Fruit fly (Drosophila melanogaster) whole organism, embryonic: ENCODE measurements around the gene CG6878.

Experiments used
- Awh ChIP-seq: fragments of 200-800 bp; sonication (Bioruptor generic); IDR thresholded peaks from 2 replicates; pipeline ENCODE4, ENCODE4 v1.3.6; 2022; ENCODE audit warnings: missing biosample characterization, missing genetic modification characterization
- Bdp1 ChIP-seq: fragments of 200-800 bp; sonication (Bioruptor generic); optimal IDR thresholded peaks from 3 replicates; lab custom pipeline; 2016; ENCODE audit warnings: missing biosample characterization, missing genetic modification characterization
- BtbVII ChIP-seq: fragments of 200-800 bp; sonication (Bioruptor generic); optimal IDR thresholded peaks from 3 replicates; lab custom pipeline; 2017; ENCODE audit warnings: missing biosample characterization, mild to moderate bottlenecking, missing genetic modification characterization
- CG10267 ChIP-seq: fragments of 200-800 bp; sonication (Bioruptor generic); optimal IDR thresholded peaks from 2 replicates; lab custom pipeline; 2018; ENCODE audit warnings: missing biosample characterization, mild to moderate bottlenecking, missing genetic modification characterization, moderate library complexity
- CG10979 ChIP-seq: fragments of 200-800 bp; sonication (Bioruptor generic); optimal IDR thresholded peaks from 2 replicates; lab custom pipeline; 2018; ENCODE audit warnings: missing biosample characterization, mild to moderate bottlenecking, missing genetic modification characterization, moderate library complexity
- CG1233 ChIP-seq: fragments of 200-800 bp; sonication (Bioruptor generic); optimal IDR thresholded peaks from 4 replicates; lab custom pipeline; 2018; ENCODE audit warnings: missing biosample characterization, mild to moderate bottlenecking, missing genetic modification characterization
- CG16813 ChIP-seq: fragments of 200-800 bp; sonication (Bioruptor generic); IDR thresholded peaks from 3 replicates; pipeline ENCODE4 v1.3.6; 2022; ENCODE audit warnings: missing biosample characterization, missing genetic modification characterization; ENCODE audit not compliant: partially characterized antibody
- CG16815 ChIP-seq: fragments of 200-800 bp; sonication (Bioruptor generic); optimal IDR thresholded peaks from 3 replicates; lab custom pipeline; 2017; ENCODE audit warnings: missing biosample characterization, mild to moderate bottlenecking, missing genetic modification characterization
- CG17912 ChIP-seq: fragments of 200-800 bp; sonication (Bioruptor generic); optimal IDR thresholded peaks from 2 replicates; lab custom pipeline; 2018; ENCODE audit warnings: missing biosample characterization, mild to moderate bottlenecking, missing genetic modification characterization
- CG1792 ChIP-seq: fragments of 200-800 bp; sonication (Bioruptor generic); optimal IDR thresholded peaks from 2 replicates; lab custom pipeline; 2016; ENCODE audit warnings: missing biosample characterization, missing genetic modification characterization
- CG32532 ChIP-seq: fragments of 200-800 bp; sonication (Bioruptor generic); IDR thresholded peaks from 2 replicates; pipeline ENCODE4 v1.3.6; 2022; ENCODE audit warnings: missing biosample characterization, missing genetic modification characterization
- CG3847 ChIP-seq: fragments of 200-800 bp; sonication (Bioruptor generic); IDR thresholded peaks from 2 replicates; pipeline ENCODE4 v1.3.6; 2022; ENCODE audit warnings: missing biosample characterization, missing genetic modification characterization
- CG43689 ChIP-seq: fragments of 200-800 bp; sonication (Bioruptor generic); IDR thresholded peaks from 2 replicates; pipeline ENCODE4 v1.3.6; 2022; ENCODE audit warnings: missing biosample characterization, missing genetic modification characterization
- CG4424 ChIP-seq: fragments of 200-800 bp; sonication (Bioruptor generic); optimal IDR thresholded peaks from 3 replicates; lab custom pipeline; 2016; ENCODE audit warnings: missing biosample characterization, missing genetic modification characterization
- CG6175 ChIP-seq: fragments of 200-800 bp; sonication (Bioruptor generic); IDR thresholded peaks from 3 replicates; pipeline ENCODE4 v1.3.6; 2022; ENCODE audit warnings: missing biosample characterization, missing genetic modification characterization
- CG6654 ChIP-seq: fragments of 200-800 bp; sonication (Bioruptor generic); optimal IDR thresholded peaks from 2 replicates; lab custom pipeline; 2017; ENCODE audit warnings: missing biosample characterization, mild to moderate bottlenecking, missing genetic modification characterization
- CG6765 ChIP-seq: fragments of 200-800 bp; sonication (Bioruptor generic); optimal IDR thresholded peaks from 3 replicates; lab custom pipeline; 2017; ENCODE audit warnings: missing biosample characterization, mild to moderate bottlenecking, missing genetic modification characterization
- Dip2 ChIP-seq: fragments of 200-800 bp; sonication (Bioruptor generic); IDR thresholded peaks from 2 replicates; pipeline ENCODE4 v1.3.6; 2022; ENCODE audit warnings: missing biosample characterization, missing genetic modification characterization
- Dll ChIP-seq: fragments of 200-800 bp; sonication (Bioruptor generic); IDR thresholded peaks from 4 replicates; pipeline ENCODE4 v1.3.6; 2022; ENCODE audit warnings: missing biosample characterization, missing genetic modification characterization; ENCODE audit not compliant: partially characterized antibody
- Doc2 ChIP-seq: fragments of 200-800 bp; sonication (Bioruptor generic); IDR thresholded peaks from 2 replicates; pipeline ENCODE4 v1.3.6; 2022; ENCODE audit warnings: missing biosample characterization, missing genetic modification characterization
- Doc3 ChIP-seq: fragments of 200-800 bp; sonication (Bioruptor generic); IDR thresholded peaks from 3 replicates; pipeline ENCODE4 v1.3.6; 2022; ENCODE audit warnings: missing biosample characterization, missing genetic modification characterization; ENCODE audit not compliant: partially characterized antibody
- H15 ChIP-seq: fragments of 200-800 bp; sonication (Bioruptor generic); IDR thresholded peaks from 3 replicates; pipeline ENCODE4 v1.3.6; 2022; ENCODE audit warnings: missing biosample characterization, missing genetic modification characterization
- Hmx ChIP-seq: fragments of 200-800 bp; sonication (Bioruptor generic); optimal IDR thresholded peaks from 2 replicates; lab custom pipeline; 2016; ENCODE audit warnings: missing biosample characterization, missing genetic modification characterization
- NFAT ChIP-seq: fragments of 200-800 bp; sonication (Bioruptor generic); IDR thresholded peaks from 2 replicates; pipeline ENCODE4 v1.3.6; 2022; ENCODE audit warnings: missing biosample characterization, missing genetic modification characterization
- Poxn ChIP-seq: fragments of 200-800 bp; sonication (Bioruptor generic); IDR thresholded peaks from 2 replicates; pipeline ENCODE4 v1.3.6; 2022; ENCODE audit warnings: missing biosample characterization, missing genetic modification characterization
- Six4 ChIP-seq: fragments of 200-800 bp; sonication (Bioruptor generic); optimal IDR thresholded peaks from 2 replicates; lab custom pipeline; 2016; ENCODE audit warnings: missing biosample characterization, missing genetic modification characterization
- Spps ChIP-seq: fragments of 200-800 bp; sonication (Bioruptor generic); optimal IDR thresholded peaks from 2 replicates; lab custom pipeline; 2018; ENCODE audit warnings: missing biosample characterization, mild to moderate bottlenecking, missing genetic modification characterization
- Ssrp ChIP-seq: fragments of 200-800 bp; sonication (Bioruptor generic); optimal IDR thresholded peaks from 2 replicates; lab custom pipeline; 2018; ENCODE audit warnings: missing biosample characterization, mild to moderate bottlenecking, missing genetic modification characterization, moderate library complexity
- Xrp1 ChIP-seq: fragments of 200-800 bp; sonication (Bioruptor generic); IDR thresholded peaks from 2 replicates; pipeline ENCODE4 v1.3.6; 2022; ENCODE audit warnings: missing biosample characterization, missing genetic modification characterization
- al ChIP-seq: fragments of 200-800 bp; sonication (Bioruptor generic); IDR thresholded peaks from 2 replicates; pipeline ENCODE4 v1.3.6; 2022; ENCODE audit warnings: missing biosample characterization, missing genetic modification characterization
- amos ChIP-seq: fragments of 200-800 bp; sonication (Bioruptor generic); IDR thresholded peaks from 2 replicates; pipeline ENCODE4 v1.3.6; 2022; ENCODE audit warnings: missing biosample characterization, missing genetic modification characterization; ENCODE audit not compliant: partially characterized antibody
- ash1 ChIP-seq: fragments of 200-800 bp; sonication (Bioruptor generic); optimal IDR thresholded peaks from 2 replicates; lab custom pipeline; 2018; ENCODE audit warnings: missing biosample characterization, mild to moderate bottlenecking, missing genetic modification characterization
- chn ChIP-seq: fragments of 200-800 bp; sonication (Bioruptor generic); optimal IDR thresholded peaks from 2 replicates; lab custom pipeline; 2016; ENCODE audit warnings: missing biosample characterization, missing genetic modification characterization
- corto ChIP-seq: fragments of 200-800 bp; sonication (Bioruptor generic); optimal IDR thresholded peaks from 2 replicates; lab custom pipeline; 2016; ENCODE audit warnings: missing biosample characterization, mild to moderate bottlenecking, missing genetic modification characterization, moderate library complexity
- cwo ChIP-seq: fragments of 200-800 bp; sonication (Bioruptor generic); optimal IDR thresholded peaks from 3 replicates; lab custom pipeline; 2017; ENCODE audit warnings: missing biosample characterization, missing genetic modification characterization, mild to moderate bottlenecking, moderate library complexity, missing genetic modification reagents
- fd102C ChIP-seq: fragments of 200-800 bp; sonication (Bioruptor generic); optimal IDR thresholded peaks from 2 replicates; lab custom pipeline; 2018; ENCODE audit warnings: missing biosample characterization, mild to moderate bottlenecking, missing genetic modification characterization, moderate library complexity
- fd64A ChIP-seq: fragments of 200-800 bp; sonication (Bioruptor generic); optimal IDR thresholded peaks from 3 replicates; lab custom pipeline; 2018; ENCODE audit warnings: missing biosample characterization, mild to moderate bottlenecking, missing genetic modification characterization
- ftz-f1 ChIP-seq: fragments of 200-800 bp; sonication (Bioruptor generic); optimal IDR thresholded peaks from 2 replicates; lab custom pipeline; 2016; ENCODE audit warnings: missing biosample characterization, missing genetic modification characterization
- gsb-n ChIP-seq: fragments of 200-800 bp; sonication (Bioruptor generic); optimal IDR thresholded peaks from 3 replicates; lab custom pipeline; 2018; ENCODE audit warnings: missing biosample characterization, mild to moderate bottlenecking, missing genetic modification characterization
- hbn ChIP-seq: fragments of 200-800 bp; sonication (Bioruptor generic); IDR thresholded peaks from 2 replicates; pipeline ENCODE4 v1.3.6; 2022; ENCODE audit warnings: missing biosample characterization, missing genetic modification characterization; ENCODE audit not compliant: partially characterized antibody
- insv ChIP-seq, 2 experiments: fragments of 200-800 bp; sonication (Bioruptor generic); optimal IDR thresholded peaks; 3 replicates each; lab custom pipeline; 2016 to 2018; ENCODE audit warnings: missing biosample characterization in 2 of 2, missing genetic modification characterization in 2 of 2
- kah ChIP-seq: fragments of 200-800 bp; sonication (Bioruptor generic); optimal IDR thresholded peaks from 2 replicates; lab custom pipeline; 2018; ENCODE audit warnings: missing biosample characterization, mild to moderate bottlenecking, missing genetic modification characterization
- lbe ChIP-seq: fragments of 200-800 bp; sonication (Bioruptor generic); optimal IDR thresholded peaks from 2 replicates; lab custom pipeline; 2016; ENCODE audit warnings: missing biosample characterization, mild to moderate bottlenecking, missing genetic modification characterization
- lilli ChIP-seq: fragments of 200-800 bp; sonication (Bioruptor generic); optimal IDR thresholded peaks from 3 replicates; lab custom pipeline; 2016; ENCODE audit warnings: missing biosample characterization, missing genetic modification characterization
- nerfin-1 ChIP-seq: fragments of 200-800 bp; sonication (Bioruptor generic); optimal IDR thresholded peaks from 3 replicates; lab custom pipeline; 2019; ENCODE audit warnings: missing biosample characterization, mild to moderate bottlenecking, missing genetic modification characterization, moderate library complexity
- pita ChIP-seq: fragments of 200-800 bp; sonication (Bioruptor generic); optimal IDR thresholded peaks from 2 replicates; lab custom pipeline; 2017; ENCODE audit warnings: missing biosample characterization, mild to moderate bottlenecking, missing genetic modification characterization
- ranshi ChIP-seq: fragments of 200-800 bp; sonication (Bioruptor generic); IDR thresholded peaks from 2 replicates; pipeline ENCODE4 v1.3.6; 2022; ENCODE audit warnings: missing biosample characterization, missing genetic modification characterization
- schlank ChIP-seq: fragments of 200-800 bp; sonication (Bioruptor generic); optimal IDR thresholded peaks from 2 replicates; lab custom pipeline; 2018; ENCODE audit warnings: missing biosample characterization, mild to moderate bottlenecking, missing genetic modification characterization
- sens-2 ChIP-seq: fragments of 200-800 bp; sonication (Bioruptor generic); IDR thresholded peaks from 2 replicates; pipeline ENCODE4 v1.3.6; 2022; ENCODE audit warnings: missing biosample characterization, missing genetic modification characterization
- usp ChIP-seq: fragments of >200 bp; optimal IDR thresholded peaks from 2 replicates; lab custom pipeline; 2017; ENCODE audit warnings: missing biosample characterization, missing genetic modification characterization

The CG6878 gene

dm6 chr3L:15171769-15172403 lies 10.3 kb downstream of the CG6878 start (continued):
- no peak for TF ChIP-seq Dip2 (GFP tag; lab: Robert Waterston, UW)
- no peak for TF ChIP-seq usp (GFP tag; lab: Kevin White, UChicago)
- TF ChIP-seq Dll (GFP tag; lab: Robert Waterston, UW) = no peak
- TF ChIP-seq Poxn (GFP tag; lab: Robert Waterston, UW) = no peak
- TF ChIP-seq CG1792 (GFP tag; lab: Kevin White, UChicago) = no peak
- no peak for TF ChIP-seq pita (GFP tag; lab: Kevin White, UChicago)
- TF ChIP-seq CG6654 (GFP tag; lab: Kevin White, UChicago) = no peak
- TF ChIP-seq fd64A (GFP tag; lab: Kevin White, UChicago) = no peak
- TF ChIP-seq Awh (GFP tag; lab: Robert Waterston, UW) = no peak
- TF ChIP-seq insv (GFP tag; optimal IDR thresholded peaks at IDR 0.05; lab: Kevin White, UChicago) = no peak
- TF ChIP-seq ftz-f1 (GFP tag; lab: Kevin White, UChicago) = no peak
- TF ChIP-seq Xrp1 = 0 out of 2 replicates have a peak, but pooled peaks have one; percentile 28
- peak; percentile 14 for TF ChIP-seq CG10267 (tag; lab: Kevin White, UChicago)
- TF ChIP-seq corto (GFP tag; lab: Kevin White, UChicago) = no peak
- TF ChIP-seq Spps = peak; percentile 31
- TF ChIP-seq cwo (GFP tag; lab: Kevin White, UChicago) = peak; percentile 20
- TF ChIP-seq CG6765 = no peak
- no peak for TF ChIP-seq CG17912 (GFP tag; lab: Kevin White, UChicago)
- no peak for TF ChIP-seq CG32532
- no peak for TF ChIP-seq schlank
- no peak for TF ChIP-seq CG4424 (GFP tag; lab: Kevin White, UChicago)
- no peak for TF ChIP-seq gsb-n (tag; lab: Kevin White, UChicago)
- TF ChIP-seq Bdp1 (GFP tag; lab: Kevin White, UChicago) = no peak
- TF ChIP-seq CG10979 (tag; lab: Kevin White, UChicago) = peak; percentile 47
- no peak for TF ChIP-seq NFAT
- TF ChIP-seq Hmx (GFP tag; lab: Kevin White, UChicago) = no peak
- 0 out of 2 replicates have a peak, but pooled peaks have one; percentile 20 for TF ChIP-seq Doc2 (GFP tag; lab: Robert Waterston, UW)
- no peak for TF ChIP-seq lbe
- no peak for TF ChIP-seq H15
- TF ChIP-seq nerfin-1 (tag; lab: Kevin White, UChicago) = no peak
- TF ChIP-seq CG6175 (GFP tag; lab: Robert Waterston, UW) = peak; percentile 55; the same call in 1 of the 3 replicates
- TF ChIP-seq amos (GFP tag; lab: Robert Waterston, UW) = no peak
- no peak for TF ChIP-seq CG16815
- no peak for TF ChIP-seq Doc3 (GFP tag; lab: Robert Waterston, UW)
- TF ChIP-seq BtbVII (GFP tag; lab: Kevin White, UChicago) = no peak
- TF ChIP-seq CG43689 = no peak
- peak; percentile 4; the same call in 1 of the 2 replicates for TF ChIP-seq ranshi
- no peak for TF ChIP-seq CG1233 (GFP tag; lab: Kevin White, UChicago)
- no peak for TF ChIP-seq fd102C (GFP tag; lab: Kevin White, UChicago)
- no peak for TF ChIP-seq ash1 (GFP tag; lab: Kevin White, UChicago)
- TF ChIP-seq CG16813 (GFP tag; lab: Robert Waterston, UW) = no peak
- no peak for TF ChIP-seq sens-2 (GFP tag; lab: Robert Waterston, UW)
- TF ChIP-seq Six4 (GFP tag; lab: Kevin White, UChicago) = no peak
- no peak for TF ChIP-seq kah (GFP tag; lab: Kevin White, UChicago)
- no peak for TF ChIP-seq al (GFP tag; lab: Robert Waterston, UW)
- no peak for TF ChIP-seq hbn
- TF ChIP-seq chn = no peak
- no peak for TF ChIP-seq Ssrp
- no peak for TF ChIP-seq lilli (GFP tag; lab: Kevin White, UChicago)
- TF ChIP-seq CG3847 (GFP tag; lab: Robert Waterston, UW) = no peak
